Worm (Caenorhabditis elegans) whole organism, midembryonic: ENCODE results near the gene Y69H2.17.
A peak's percentile ranks its signal among the peaks of the same experiment; 100 is the strongest.

Source experiments
- T22C8.4 ChIP-seq: fragments of 200-800 bp; sonication (Bioruptor generic); IDR thresholded peaks from 2 replicates; pipeline ENCODE4 v1.3.6; 2022; ENCODE audit warnings: missing genetic modification characterization, missing compliant biosample characterization
- cog-1 ChIP-seq: sonication (generic microtip); optimal IDR thresholded peaks from 2 replicates; lab custom pipeline; 2016; ENCODE audit warnings: missing genetic modification characterization, missing compliant biosample characterization
- flt-1 ChIP-seq: fragments of 200-800 bp; sonication (Bioruptor generic); IDR thresholded peaks from 2 replicates; pipeline ENCODE4 v1.3.6; 2022; ENCODE audit warnings: missing genetic modification characterization, missing compliant biosample characterization
- klf-2 ChIP-seq: fragments of 200-800 bp; sonication (Bioruptor generic); conservative IDR thresholded peaks from 2 replicates; pipeline ENCODE4 v1.3.6; 2022; ENCODE audit warnings: missing genetic modification reagents, missing genetic modification characterization, missing compliant biosample characterization
- med-1 ChIP-seq: sonication (generic microtip); optimal IDR thresholded peaks from 2 replicates; lab custom pipeline; 2017; ENCODE audit warnings: missing genetic modification characterization, mild to moderate bottlenecking, missing compliant biosample characterization, antibody characterized with exemption, missing genetic modification reagents; ENCODE audit not compliant: insufficient read depth
- ref-1 ChIP-seq: fragments of 200-800 bp; sonication (Bioruptor generic); conservative IDR thresholded peaks from 2 replicates; pipeline ENCODE4 v1.3.6; 2022; ENCODE audit warnings: missing genetic modification reagents, missing genetic modification characterization, missing compliant biosample characterization
- tab-1 ChIP-seq: fragments of 200-800 bp; sonication (Bioruptor generic); IDR thresholded peaks from 2 replicates; pipeline ENCODE4 v1.3.6; 2022; ENCODE audit warnings: missing genetic modification characterization, missing compliant biosample characterization
- ztf-23 ChIP-seq: fragments of 200-800 bp; sonication (Bioruptor generic); IDR thresholded peaks from 2 replicates; pipeline ENCODE4 v1.3.6; 2022; ENCODE audit warnings: missing genetic modification reagents, missing genetic modification characterization, missing compliant biosample characterization
- ztf-29 ChIP-seq: fragments of 200-800 bp; sonication (Bioruptor generic); IDR thresholded peaks from 2 replicates; pipeline ENCODE4 v1.3.6; 2022; ENCODE audit warnings: missing genetic modification reagents, missing genetic modification characterization, missing compliant biosample characterization

Y69H2.17 gene

DNA sequence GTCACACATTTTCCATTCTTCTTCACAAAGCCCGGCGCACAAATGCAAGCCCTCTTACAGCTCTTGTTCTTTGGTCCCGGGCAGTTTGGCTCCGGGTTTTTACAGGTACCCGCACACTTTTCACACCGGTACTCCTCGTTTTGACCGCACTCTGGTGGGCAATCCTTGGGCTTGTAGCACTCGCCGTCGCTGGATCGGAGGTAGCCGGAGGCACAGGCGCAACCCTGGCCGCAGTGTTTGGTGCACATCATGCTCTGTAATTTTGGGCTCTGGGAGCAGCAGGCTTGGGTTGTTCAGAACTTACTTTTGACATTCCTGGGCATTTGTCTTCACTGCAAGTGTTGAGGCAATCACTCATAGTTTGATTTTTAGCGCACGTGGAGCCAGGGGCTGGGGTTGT lies 27.3 kb upstream of the Y69H2.17 start:
- TF ChIP-seq flt-1: no peak
- no peak for TF ChIP-seq tab-1 (GFP tag; lab: Robert Waterston, UW)
- no peak for TF ChIP-seq T22C8.4
- TF ChIP-seq ztf-29 (GFP tag; lab: Robert Waterston, UW): no peak
- no peak for TF ChIP-seq cog-1 (tag; lab: Kevin White, UChicago)
- no peak for TF ChIP-seq med-1 (GFP tag; lab: Kevin White, UChicago)
- no peak for TF ChIP-seq ref-1 (GFP tag; lab: Robert Waterston, UW)
- TF ChIP-seq ztf-23 (GFP tag; lab: Robert Waterston, UW): no peak
- no peak for TF ChIP-seq klf-2 (GFP tag; lab: Robert Waterston, UW)

DNA sequence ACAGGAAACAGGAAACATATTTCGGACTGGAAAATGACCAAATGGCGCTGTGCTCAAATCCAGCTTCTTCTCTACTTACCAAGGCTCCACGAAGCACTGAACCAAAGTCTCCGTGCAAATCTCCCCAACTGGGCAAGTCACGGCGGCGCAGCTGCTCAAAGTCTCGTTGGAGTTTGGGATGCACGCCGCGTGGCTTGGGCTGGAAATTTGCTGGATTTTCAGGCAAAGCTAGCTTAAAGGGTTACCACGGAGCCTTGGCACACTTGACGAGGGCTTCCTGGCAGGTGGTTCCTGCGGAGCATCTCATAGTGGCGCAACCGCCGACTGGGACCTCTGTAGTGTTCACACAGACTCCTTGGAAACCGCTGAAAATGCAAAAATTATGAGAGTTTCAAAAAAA lies 25.8 kb upstream of the Y69H2.17 start:
- TF ChIP-seq cog-1 (tag; lab: Kevin White, UChicago) (no peak), med-1 (GFP tag; lab: Kevin White, UChicago) (no peak), tab-1 (GFP tag; lab: Robert Waterston, UW) (no peak), ztf-23 (GFP tag; lab: Robert Waterston, UW) (no peak), klf-2 (GFP tag; lab: Robert Waterston, UW) (no peak), flt-1 (no peak), T22C8.4 (no peak), ztf-29 (GFP tag; lab: Robert Waterston, UW) (no peak), ref-1 (GFP tag; lab: Robert Waterston, UW) (no peak)

DNA sequence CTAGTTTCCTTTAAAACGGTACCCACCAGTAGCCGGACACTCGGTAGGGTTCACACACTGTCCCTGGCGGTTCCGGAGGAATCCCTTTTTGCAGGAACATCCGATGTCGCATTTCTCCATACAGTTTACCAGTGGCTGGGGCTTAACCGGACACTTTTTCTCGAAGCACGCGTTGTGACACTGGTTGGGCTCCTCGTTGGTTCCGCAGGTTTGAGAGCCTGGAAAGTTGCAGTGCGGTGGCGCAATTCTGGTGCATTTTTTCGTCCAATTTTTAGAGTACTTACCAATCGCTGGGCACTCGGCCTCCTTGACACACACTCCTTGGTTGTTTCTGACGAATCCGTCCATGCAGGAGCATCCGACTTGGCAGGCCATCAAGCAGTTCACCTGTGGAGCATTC lies 22.4 kb upstream of the Y69H2.17 start:
- TF ChIP-seq T22C8.4: no peak
- TF ChIP-seq med-1 (GFP tag; lab: Kevin White, UChicago): no peak
- no peak for TF ChIP-seq tab-1 (GFP tag; lab: Robert Waterston, UW)

DNA sequence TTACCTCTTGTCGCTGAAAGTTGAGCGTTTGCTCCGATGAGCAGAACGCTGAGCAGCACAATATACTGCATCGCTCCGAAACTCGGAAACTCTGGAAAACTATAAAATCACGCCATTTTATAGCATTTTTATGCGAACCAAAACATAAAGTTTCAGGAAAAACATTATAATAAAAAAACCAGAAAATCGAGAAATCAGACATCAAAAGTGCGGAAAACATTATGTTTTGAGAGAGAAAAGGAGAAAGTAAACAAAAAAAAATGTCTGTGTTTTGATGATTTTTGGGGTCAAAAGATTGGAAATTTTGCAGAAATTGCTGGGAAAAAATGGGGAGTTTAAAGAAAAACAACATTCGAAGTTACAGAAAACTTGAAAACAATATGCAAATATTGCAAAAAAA lies 20.7 kb upstream of the Y69H2.17 start, which contains the start of gene Y69H2.3:
Gene Y69H2.3 (minus strand): TSS at position 101 of the 400 bp plus-strand sequence.
- TF ChIP-seq med-1 (GFP tag; lab: Kevin White, UChicago) (no peak), cog-1 (tag; lab: Kevin White, UChicago) (no peak), ztf-29 (GFP tag; lab: Robert Waterston, UW) (no peak), tab-1 (GFP tag; lab: Robert Waterston, UW) (no peak), ref-1 (GFP tag; lab: Robert Waterston, UW) (no peak), flt-1 (no peak), ztf-23 (GFP tag; lab: Robert Waterston, UW) (no peak), T22C8.4 (no peak), klf-2 (GFP tag; lab: Robert Waterston, UW) (no peak)

DNA sequence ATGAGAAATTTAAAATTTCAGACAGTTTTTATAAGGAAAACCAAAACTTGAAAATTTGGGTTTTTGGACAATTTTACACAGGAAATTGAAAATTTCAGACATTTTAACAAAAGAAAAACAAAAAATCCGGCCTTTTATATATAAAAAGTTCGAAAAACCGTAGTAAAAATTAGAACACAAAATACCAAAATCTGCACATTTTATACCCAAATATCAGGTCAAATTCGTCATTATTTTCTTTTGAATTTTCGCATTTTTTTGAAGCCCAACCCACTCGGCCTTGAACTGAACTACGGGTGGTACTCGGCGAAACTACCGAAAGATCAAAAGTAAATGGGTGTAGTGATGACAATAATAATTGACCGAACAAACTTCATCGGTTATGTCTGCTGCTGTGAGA lies 17.6 kb upstream of the Y69H2.17 start:
- TF ChIP-seq ref-1 (GFP tag; lab: Robert Waterston, UW): no peak
- no peak for TF ChIP-seq ztf-23 (GFP tag; lab: Robert Waterston, UW)
- TF ChIP-seq klf-2 (GFP tag; lab: Robert Waterston, UW): no peak
- TF ChIP-seq cog-1 (tag; lab: Kevin White, UChicago): no peak
- TF ChIP-seq med-1 (GFP tag; lab: Kevin White, UChicago): no peak
- no peak for TF ChIP-seq ztf-29 (GFP tag; lab: Robert Waterston, UW)
- TF ChIP-seq T22C8.4: no peak
- TF ChIP-seq tab-1 (GFP tag; lab: Robert Waterston, UW): no peak
- no peak for TF ChIP-seq flt-1

DNA sequence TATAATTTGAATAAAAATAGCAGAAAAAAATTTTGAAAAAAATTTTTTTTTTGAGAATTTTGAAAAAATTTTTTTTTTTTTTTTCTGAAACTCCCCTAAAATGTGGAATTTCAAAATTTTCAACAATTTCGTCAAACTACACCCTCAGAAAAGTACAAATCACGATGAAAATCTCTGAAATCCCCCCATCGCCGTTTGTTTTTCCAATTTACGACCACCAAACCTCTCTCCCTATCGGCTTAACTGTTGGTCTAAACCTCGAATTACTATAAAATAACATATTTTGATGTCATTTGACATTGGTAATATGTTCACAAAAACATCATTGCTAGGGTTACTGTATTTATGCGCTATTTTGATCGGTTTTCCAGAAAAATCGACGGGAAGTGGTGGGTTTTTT lies 14.7 kb upstream of the Y69H2.17 start, which contains the start of gene Y69H2.10:
Gene Y69H2.10 (plus strand): TSS at position 301 of the 400 bp plus-strand sequence.
- TF ChIP-seq klf-2 (GFP tag; lab: Robert Waterston, UW): no peak
- no peak for TF ChIP-seq ztf-29 (GFP tag; lab: Robert Waterston, UW)
- no peak for TF ChIP-seq tab-1 (GFP tag; lab: Robert Waterston, UW)
- no peak for TF ChIP-seq flt-1
- TF ChIP-seq med-1 (GFP tag; lab: Kevin White, UChicago): no peak
- TF ChIP-seq ref-1 (GFP tag; lab: Robert Waterston, UW): no peak
- TF ChIP-seq T22C8.4: no peak

DNA sequence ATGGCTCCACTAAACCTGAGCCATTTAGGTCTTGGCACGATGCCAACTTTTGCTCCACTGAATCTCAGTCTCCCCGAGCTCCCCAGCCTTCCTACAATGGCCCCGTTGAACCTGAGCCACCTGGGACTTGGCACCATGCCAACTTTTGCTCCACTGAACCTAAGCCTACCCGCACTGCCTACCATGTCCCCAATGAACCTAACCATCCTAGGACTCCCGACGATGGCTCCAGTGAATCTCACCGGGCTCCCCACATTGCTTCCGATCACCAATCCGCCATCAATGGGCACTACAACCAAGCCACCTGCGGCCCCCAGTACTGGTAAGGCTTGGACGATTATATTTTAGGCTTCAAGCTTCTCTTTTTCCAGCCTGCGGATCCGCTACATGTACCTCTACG lies 12.9 kb upstream of the Y69H2.17 start:
- TF ChIP-seq ztf-29 (GFP tag; lab: Robert Waterston, UW) (no peak), flt-1 (no peak), klf-2 (GFP tag; lab: Robert Waterston, UW) (no peak), T22C8.4 (no peak), med-1 (GFP tag; lab: Kevin White, UChicago) (no peak), cog-1 (tag; lab: Kevin White, UChicago) (no peak), ztf-23 (GFP tag; lab: Robert Waterston, UW) (no peak), ref-1 (GFP tag; lab: Robert Waterston, UW) (no peak), tab-1 (GFP tag; lab: Robert Waterston, UW) (no peak)

DNA sequence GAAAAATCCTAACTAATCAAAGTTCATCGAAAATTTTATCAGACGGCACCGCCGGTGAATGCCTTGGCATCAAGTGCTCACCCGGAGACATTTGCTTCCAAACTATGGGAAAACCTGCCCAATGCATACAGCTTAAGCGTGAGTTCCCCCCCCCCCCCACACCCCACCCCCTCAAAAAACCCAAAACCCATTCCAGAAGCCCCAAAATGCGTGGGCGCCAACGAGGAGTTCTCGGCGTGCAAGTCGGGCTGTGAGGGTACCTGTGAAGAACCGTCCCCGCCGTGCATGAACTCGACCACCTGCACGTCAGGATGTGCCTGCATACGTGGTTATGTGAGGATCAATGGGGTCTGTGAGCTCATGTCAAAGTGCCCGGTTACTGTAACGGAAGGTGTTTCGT lies 10.4 kb upstream of the Y69H2.17 start:
- no peak for TF ChIP-seq med-1 (GFP tag; lab: Kevin White, UChicago)
- no peak for TF ChIP-seq ref-1 (GFP tag; lab: Robert Waterston, UW)
- TF ChIP-seq cog-1 (tag; lab: Kevin White, UChicago): no peak
- TF ChIP-seq flt-1: no peak
- no peak for TF ChIP-seq klf-2 (GFP tag; lab: Robert Waterston, UW)
- TF ChIP-seq ztf-29 (GFP tag; lab: Robert Waterston, UW): no peak
- TF ChIP-seq ztf-23 (GFP tag; lab: Robert Waterston, UW): no peak
- TF ChIP-seq T22C8.4: no peak
- no peak for TF ChIP-seq tab-1 (GFP tag; lab: Robert Waterston, UW)

DNA sequence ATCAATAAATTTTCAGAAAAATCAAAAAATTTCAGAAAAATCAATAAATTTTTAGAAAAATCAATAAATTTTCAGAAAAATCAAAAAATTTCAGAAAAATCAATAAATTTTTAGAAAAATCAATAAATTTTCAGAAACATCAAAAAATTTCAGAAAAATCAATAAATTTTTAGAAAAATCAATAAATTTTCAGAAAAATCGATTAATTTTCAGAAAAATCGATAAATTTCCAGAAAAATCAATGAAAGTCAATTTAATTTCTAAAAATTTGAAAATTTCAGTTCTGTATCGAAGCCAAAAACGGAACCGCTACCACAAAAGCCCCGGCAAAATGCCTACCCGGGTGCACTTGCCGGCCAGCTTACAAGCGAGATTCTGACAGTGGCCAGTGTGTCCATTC lies 9.3 kb upstream of the Y69H2.17 start:
- TF ChIP-seq T22C8.4: peak; percentile 60

DNA sequence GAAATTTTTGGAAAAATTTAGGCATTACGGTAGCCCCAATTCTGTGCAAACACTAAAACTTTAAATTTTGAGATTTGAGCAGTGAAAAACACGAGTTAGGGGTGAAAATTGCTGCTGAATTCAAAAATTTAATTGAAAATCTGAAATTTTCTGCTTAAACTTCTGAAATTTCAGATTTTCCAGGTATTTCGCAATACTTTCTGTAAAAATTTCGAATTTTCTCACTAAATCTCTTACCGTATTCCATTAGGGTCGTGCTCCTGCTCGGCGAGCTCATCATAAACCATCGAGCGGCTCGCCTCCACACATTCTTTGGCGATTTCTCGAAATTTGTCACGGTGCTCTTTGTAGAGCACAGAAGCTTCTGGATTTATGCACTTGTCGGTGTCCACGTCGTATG lies 2.6 kb downstream of the Y69H2.17 start:
- TF ChIP-seq ztf-29 (GFP tag; lab: Robert Waterston, UW) (no peak), cog-1 (tag; lab: Kevin White, UChicago) (no peak), ref-1 (GFP tag; lab: Robert Waterston, UW) (no peak), med-1 (GFP tag; lab: Kevin White, UChicago) (no peak), ztf-23 (GFP tag; lab: Robert Waterston, UW) (no peak), klf-2 (GFP tag; lab: Robert Waterston, UW) (no peak), tab-1 (GFP tag; lab: Robert Waterston, UW) (no peak), T22C8.4 (no peak), flt-1 (no peak)
